Fruit fly (Drosophila melanogaster) whole organism, embryonic: ENCODE data around the gene PEK.

Experiments
- B-H2 ChIP-seq: fragments of 200-800 bp; sonication (Bioruptor generic); optimal IDR thresholded peaks from 2 replicates; lab custom pipeline; 2018; ENCODE audit warnings: missing biosample characterization, mild to moderate bottlenecking, missing genetic modification characterization
- BEAF-32 ChIP-seq: fragments of 200-800 bp; sonication (Bioruptor generic); optimal IDR thresholded peaks from 3 replicates; lab custom pipeline; 2017; ENCODE audit warnings: missing biosample characterization, missing genetic modification characterization, mild to moderate bottlenecking, moderate library complexity, missing genetic modification reagents
- CG10147 ChIP-seq: fragments of 200-800 bp; sonication (Bioruptor generic); optimal IDR thresholded peaks from 2 replicates; lab custom pipeline; 2019; ENCODE audit warnings: missing biosample characterization, mild to moderate bottlenecking, missing genetic modification characterization, moderate library complexity
- CG10366 ChIP-seq: fragments of 200-800 bp; sonication (Bioruptor generic); IDR thresholded peaks from 2 replicates; pipeline ENCODE4 v1.3.6; 2022; ENCODE audit warnings: missing biosample characterization, missing genetic modification characterization
- CG10462 ChIP-seq: fragments of 200-800 bp; sonication (Bioruptor generic); optimal IDR thresholded peaks from 2 replicates; lab custom pipeline; 2016; ENCODE audit warnings: missing biosample characterization, missing genetic modification characterization
- CG11247 ChIP-seq: fragments of 200-800 bp; sonication (Bioruptor generic); IDR thresholded peaks from 2 replicates; pipeline ENCODE4 v1.3.6; 2022; ENCODE audit warnings: missing biosample characterization, missing genetic modification characterization
- CG11695 ChIP-seq: fragments of 200-800 bp; sonication (Bioruptor generic); IDR thresholded peaks from 3 replicates; pipeline ENCODE4 v1.3.6; 2022; ENCODE audit warnings: missing biosample characterization, missing genetic modification characterization
- CG12942 ChIP-seq: fragments of 200-800 bp; sonication (Bioruptor generic); optimal IDR thresholded peaks from 3 replicates; lab custom pipeline; 2016; ENCODE audit warnings: missing biosample characterization, missing genetic modification characterization
- CG1529 ChIP-seq: fragments of 200-800 bp; sonication (Bioruptor generic); optimal IDR thresholded peaks from 3 replicates; lab custom pipeline; 2018; ENCODE audit warnings: missing biosample characterization, missing genetic modification characterization
- CG17186 ChIP-seq: fragments of 200-800 bp; sonication (Bioruptor generic); optimal IDR thresholded peaks from 3 replicates; lab custom pipeline; 2017; ENCODE audit warnings: missing biosample characterization, missing genetic modification reagents, missing genetic modification characterization
- CG18011 ChIP-seq: fragments of 200-800 bp; sonication (Bioruptor generic); optimal IDR thresholded peaks from 2 replicates; lab custom pipeline; 2017; ENCODE audit warnings: missing biosample characterization, missing genetic modification characterization, mild to moderate bottlenecking, moderate library complexity, missing genotype
- CG2889 ChIP-seq: fragments of 200-800 bp; sonication (Bioruptor generic); IDR thresholded peaks from 3 replicates; pipeline ENCODE4 v1.3.6; 2022; ENCODE audit warnings: missing biosample characterization, missing genetic modification characterization
- CG30020 ChIP-seq: fragments of 200-800 bp; optimal IDR thresholded peaks from 2 replicates; lab custom pipeline; 2019; ENCODE audit warnings: missing biosample characterization, mild to moderate bottlenecking, missing genetic modification characterization, moderate library complexity
- CG32772 ChIP-seq: fragments of 200-800 bp; sonication (Bioruptor generic); IDR thresholded peaks from 2 replicates; pipeline ENCODE4 v1.3.6; 2022; ENCODE audit warnings: missing biosample characterization, missing genetic modification characterization
- CG3847 ChIP-seq: fragments of 200-800 bp; sonication (Bioruptor generic); IDR thresholded peaks from 2 replicates; pipeline ENCODE4 v1.3.6; 2022; ENCODE audit warnings: missing biosample characterization, missing genetic modification characterization
- CG4854 ChIP-seq: fragments of 200-800 bp; sonication (Bioruptor generic); optimal IDR thresholded peaks from 2 replicates; lab custom pipeline; 2016; ENCODE audit warnings: missing biosample characterization, missing genetic modification characterization, inconsistent platforms
- CG6175 ChIP-seq: fragments of 200-800 bp; sonication (Bioruptor generic); IDR thresholded peaks from 3 replicates; pipeline ENCODE4 v1.3.6; 2022; ENCODE audit warnings: missing biosample characterization, missing genetic modification characterization
- CG6765 ChIP-seq: fragments of 200-800 bp; sonication (Bioruptor generic); optimal IDR thresholded peaks from 3 replicates; lab custom pipeline; 2017; ENCODE audit warnings: missing biosample characterization, mild to moderate bottlenecking, missing genetic modification characterization
- CG7745 ChIP-seq: fragments of 200-800 bp; sonication (Bioruptor generic); optimal IDR thresholded peaks from 2 replicates; lab custom pipeline; 2018; ENCODE audit warnings: missing biosample characterization, mild to moderate bottlenecking, missing genetic modification characterization, moderate library complexity
- CG9932 ChIP-seq: fragments of 200-800 bp; sonication (Bioruptor generic); IDR thresholded peaks from 2 replicates; pipeline ENCODE4 v1.3.6; 2022; ENCODE audit warnings: missing biosample characterization, missing genetic modification characterization
- D19B ChIP-seq: fragments of 200-800 bp; sonication (Bioruptor generic); optimal IDR thresholded peaks from 2 replicates; lab custom pipeline; 2017; ENCODE audit warnings: missing biosample characterization, mild to moderate bottlenecking, missing genetic modification characterization
- Dll ChIP-seq: fragments of 200-800 bp; sonication (Bioruptor generic); IDR thresholded peaks from 4 replicates; pipeline ENCODE4 v1.3.6; 2022; ENCODE audit warnings: missing biosample characterization, missing genetic modification characterization; ENCODE audit not compliant: partially characterized antibody
- Doc3 ChIP-seq: fragments of 200-800 bp; sonication (Bioruptor generic); IDR thresholded peaks from 3 replicates; pipeline ENCODE4 v1.3.6; 2022; ENCODE audit warnings: missing biosample characterization, missing genetic modification characterization; ENCODE audit not compliant: partially characterized antibody
- Fer1 ChIP-seq: fragments of 200-800 bp; sonication (Bioruptor generic); optimal IDR thresholded peaks from 2 replicates; lab custom pipeline; 2017; ENCODE audit warnings: missing biosample characterization, mild to moderate bottlenecking, missing genetic modification characterization
- HLH3B ChIP-seq: fragments of 200-800 bp; sonication (Bioruptor generic); IDR thresholded peaks from 2 replicates; pipeline ENCODE4 v1.3.6; 2022; ENCODE audit warnings: missing biosample characterization, missing genetic modification characterization
- HLH54F ChIP-seq: fragments of 200-800 bp; sonication (Bioruptor generic); optimal IDR thresholded peaks from 3 replicates; lab custom pipeline; 2016; ENCODE audit warnings: missing biosample characterization, missing genetic modification characterization
- Hand ChIP-seq: fragments of 200-800 bp; sonication (Bioruptor generic); optimal IDR thresholded peaks from 2 replicates; lab custom pipeline; 2017; ENCODE audit warnings: mild to moderate bottlenecking, missing biosample characterization, missing genetic modification reagents, missing genetic modification characterization
- NfI ChIP-seq: fragments of 200-800 bp; sonication (Bioruptor generic); optimal IDR thresholded peaks from 3 replicates; lab custom pipeline; 2018; ENCODE audit warnings: missing biosample characterization, mild to moderate bottlenecking, missing genetic modification characterization, moderate library complexity
- Opbp ChIP-seq: fragments of 200-800 bp; sonication (Bioruptor generic); IDR thresholded peaks from 3 replicates; pipeline ENCODE4 v1.3.6; 2022; ENCODE audit warnings: missing biosample characterization, missing genetic modification characterization; ENCODE audit not compliant: partially characterized antibody
- Poxn ChIP-seq: fragments of 200-800 bp; sonication (Bioruptor generic); IDR thresholded peaks from 2 replicates; pipeline ENCODE4 v1.3.6; 2022; ENCODE audit warnings: missing biosample characterization, missing genetic modification characterization
- Ravus ChIP-seq: fragments of 200-800 bp; sonication (Bioruptor generic); IDR thresholded peaks from 2 replicates; pipeline ENCODE4 v1.3.6; 2022; ENCODE audit warnings: missing biosample characterization, missing genetic modification characterization
- ab ChIP-seq: fragments of 200-800 bp; sonication (Bioruptor generic); optimal IDR thresholded peaks from 2 replicates; lab custom pipeline; 2016; ENCODE audit warnings: missing biosample characterization, missing genetic modification characterization
- ara ChIP-seq: fragments of 200-800 bp; sonication (Bioruptor generic); IDR thresholded peaks from 2 replicates; pipeline ENCODE4 v1.3.6; 2022; ENCODE audit warnings: missing biosample characterization, missing genetic modification characterization
- ato ChIP-seq: fragments of 200-800 bp; sonication (Bioruptor generic); IDR thresholded peaks from 2 replicates; pipeline ENCODE4 v1.3.6; 2022; ENCODE audit warnings: missing biosample characterization, missing genetic modification characterization; ENCODE audit not compliant: partially characterized antibody
- btn ChIP-seq: fragments of 200-800 bp; sonication (Bioruptor generic); optimal IDR thresholded peaks from 2 replicates; lab custom pipeline; 2016; ENCODE audit warnings: missing biosample characterization, missing genetic modification characterization
- dimm ChIP-seq: fragments of 200-800 bp; sonication (Bioruptor generic); IDR thresholded peaks from 2 replicates; pipeline ENCODE4 v1.3.6; 2022; ENCODE audit warnings: missing biosample characterization, missing genetic modification characterization
- gcm ChIP-seq: fragments of 200-800 bp; sonication (Bioruptor generic); optimal IDR thresholded peaks from 2 replicates; lab custom pipeline; 2019; ENCODE audit warnings: missing biosample characterization, mild to moderate bottlenecking, missing genetic modification characterization, moderate library complexity
- gsb-n ChIP-seq: fragments of 200-800 bp; sonication (Bioruptor generic); optimal IDR thresholded peaks from 3 replicates; lab custom pipeline; 2018; ENCODE audit warnings: missing biosample characterization, mild to moderate bottlenecking, missing genetic modification characterization
- h ChIP-seq: fragments of >200 bp; optimal IDR thresholded peaks from 2 replicates; lab custom pipeline; 2017
- ham ChIP-seq: fragments of 200-800 bp; sonication (Bioruptor generic); IDR thresholded peaks from 2 replicates; pipeline ENCODE4 v1.3.6; 2022; ENCODE audit warnings: missing biosample characterization, missing genetic modification characterization
- her ChIP-seq: fragments of 200-800 bp; sonication (Bioruptor generic); optimal IDR thresholded peaks from 2 replicates; lab custom pipeline; 2016; ENCODE audit warnings: missing biosample characterization, missing genetic modification characterization
- nmo ChIP-seq: fragments of 200-800 bp; sonication (Bioruptor generic); optimal IDR thresholded peaks from 2 replicates; lab custom pipeline; 2018; ENCODE audit warnings: missing biosample characterization, mild to moderate bottlenecking, missing genetic modification characterization, moderate library complexity
- ro ChIP-seq: fragments of 200-800 bp; sonication (Bioruptor generic); IDR thresholded peaks from 2 replicates; pipeline ENCODE4 v1.3.6; 2022; ENCODE audit warnings: missing biosample characterization, missing genetic modification characterization
- row ChIP-seq: fragments of 200-800 bp; sonication (Bioruptor generic); IDR thresholded peaks from 3 replicates; pipeline ENCODE4 v1.3.6; 2022; ENCODE audit warnings: missing biosample characterization, missing genetic modification characterization
- stwl ChIP-seq: fragments of 200-800 bp; sonication (Bioruptor generic); optimal IDR thresholded peaks from 3 replicates; lab custom pipeline; 2018; ENCODE audit warnings: missing biosample characterization, mild to moderate bottlenecking, missing genetic modification characterization, moderate library complexity
- tap ChIP-seq: fragments of 200-800 bp; optimal IDR thresholded peaks from 3 replicates; lab custom pipeline; 2019; ENCODE audit warnings: missing biosample characterization, mild to moderate bottlenecking, missing genetic modification characterization, moderate library complexity
- tin ChIP-seq: fragments of 200-800 bp; sonication (Bioruptor generic); optimal IDR thresholded peaks from 3 replicates; lab custom pipeline; 2016; ENCODE audit warnings: missing biosample characterization, missing genetic modification characterization
- trem ChIP-seq: fragments of 200-800 bp; optimal IDR thresholded peaks from 3 replicates; lab custom pipeline; 2019; ENCODE audit warnings: missing biosample characterization, mild to moderate bottlenecking, missing genetic modification characterization, moderate library complexity
- unpg ChIP-seq: fragments of 200-800 bp; sonication (Bioruptor generic); optimal IDR thresholded peaks from 3 replicates; lab custom pipeline; 2018; ENCODE audit warnings: missing biosample characterization, mild to moderate bottlenecking, missing genetic modification characterization, moderate library complexity
- usp ChIP-seq: fragments of >200 bp; optimal IDR thresholded peaks from 2 replicates; lab custom pipeline; 2017; ENCODE audit warnings: missing biosample characterization, missing genetic modification characterization

Gene PEK

dm6 chr3R:5454334-5454733, 10.2 kb downstream of the PEK start (continued):
- TF ChIP-seq CG1529 (GFP tag; lab: Kevin White, UChicago) (no peak), CG11247 (GFP tag; lab: Robert Waterston, UW) (0 out of 2 replicates have a peak, but pooled peaks have one; percentile 26), HLH54F (GFP tag; lab: Kevin White, UChicago) (no peak), CG2889 (GFP tag; lab: Robert Waterston, UW) (no peak)

- TF ChIP-seq h (lab: Kevin White, UChicago) (no peak), CG32772 (GFP tag; lab: Robert Waterston, UW) (no peak), CG10462 (GFP tag; lab: Kevin White, UChicago) (no peak), Ravus (GFP tag; lab: Robert Waterston, UW) (no peak), NfI (GFP tag; lab: Kevin White, UChicago) (no peak), CG4854 (GFP tag; lab: Kevin White, UChicago) (no peak), ato (no peak), Poxn (GFP tag; lab: Robert Waterston, UW) (no peak), Opbp (GFP tag; lab: Robert Waterston, UW) (0 out of 3 replicates have a peak, but pooled peaks have one; percentile 18), row (GFP tag; lab: Robert Waterston, UW) (peak; percentile 21; the same call in 1 of the 3 replicates), tap (no peak), ab (GFP tag; lab: Kevin White, UChicago) (no peak), CG7745 (tag; lab: Kevin White, UChicago) (no peak), her (GFP tag; lab: Kevin White, UChicago) (no peak), ro (no peak), CG10147 (GFP tag; lab: Kevin White, UChicago) (no peak), CG11695 (GFP tag; lab: Robert Waterston, UW) (no peak), B-H2 (GFP tag; lab: Kevin White, UChicago) (no peak), trem (tag; lab: Kevin White, UChicago) (peak; percentile 27), unpg (GFP tag; lab: Kevin White, UChicago) (no peak), Doc3 (no peak), CG30020 (tag; lab: Kevin White, UChicago) (no peak), nmo (no peak), stwl (tag; lab: Kevin White, UChicago) (peak; percentile 100), CG3847 (GFP tag; lab: Robert Waterston, UW) (no peak), usp (GFP tag; lab: Kevin White, UChicago) (no peak), ara (GFP tag; lab: Robert Waterston, UW) (no peak), D19B (GFP tag; lab: Kevin White, UChicago) (no peak), dimm (GFP tag; lab: Robert Waterston, UW) (no peak), ham (GFP tag; lab: Robert Waterston, UW) (no peak), CG17186 (GFP tag; lab: Kevin White, UChicago) (no peak), CG6175 (GFP tag; lab: Robert Waterston, UW) (no peak), btn (no peak), Hand (no peak), BEAF-32 (GFP tag; lab: Kevin White, UChicago) (peak; percentile 22), gcm (no peak), CG18011 (GFP tag; lab: Kevin White, UChicago) (peak; percentile 98), CG10366 (GFP tag; lab: Robert Waterston, UW) (no peak), HLH3B (GFP tag; lab: Robert Waterston, UW) (no peak), gsb-n (tag; lab: Kevin White, UChicago) (peak; percentile 19), Fer1 (GFP tag; lab: Kevin White, UChicago) (no peak), CG9932 (no peak), Dll (GFP tag; lab: Robert Waterston, UW) (0 out of 4 replicates have a peak, but pooled peaks have one; percentile 30), CG6765 (no peak), CG12942 (GFP tag; lab: Kevin White, UChicago) (no peak), tin (GFP tag; lab: Kevin White, UChicago) (no peak)
Measured at dm6 chr3R:5438750-5439149, 25.8 kb downstream of the PEK start.
